Fruit fly (Drosophila melanogaster) Kc167 (cell line): Measurements from ENCODE around the gene Uev1A.

ENCODE experiments used
- Myc ChIP-seq: fragments of >200 bp; optimal IDR thresholded peaks from 2 replicates; lab custom pipeline; 2017; ENCODE audit warnings: missing external identifiers
- Sin3A ChIP-seq: fragments of >200 bp; optimal IDR thresholded peaks from 2 replicates; lab custom pipeline; 2018; ENCODE audit warnings: missing external identifiers
- h ChIP-seq: fragments of >200 bp; optimal IDR thresholded peaks from 3 replicates; lab custom pipeline; 2018; ENCODE audit warnings: missing external identifiers
- insv ChIP-seq: fragments of >200 bp; optimal IDR thresholded peaks from 3 replicates; lab custom pipeline; 2018; ENCODE audit warnings: missing external identifiers
- psq ChIP-seq: fragments of >200 bp; optimal IDR thresholded peaks from 2 replicates; lab custom pipeline; 2017; ENCODE audit warnings: missing external identifiers
- ttk ChIP-seq: sonication (Bioruptor generic); optimal IDR thresholded peaks from 2 replicates; lab custom pipeline; 2017; ENCODE audit warnings: missing external identifiers

Gene Uev1A

dm6 chr3L:5329460-5329859 lies 36.6 kb downstream of the Uev1A start:
- TF ChIP-seq h (no peak), Myc (lab: Kevin White, UChicago) (no peak), ttk (lab: Kevin White, UChicago) (no peak), insv (lab: Kevin White, UChicago) (no peak), psq (lab: Kevin White, UChicago) (no peak), Sin3A (no peak)

- TF ChIP-seq insv (lab: Kevin White, UChicago) (no peak), Myc (lab: Kevin White, UChicago) (no peak), Sin3A (no peak), psq (lab: Kevin White, UChicago) (no peak), ttk (lab: Kevin White, UChicago) (no peak), h (no peak)
Measured at dm6 chr3L:5327821-5328220, 38.2 kb downstream of the Uev1A start.
